Fruit fly (Drosophila melanogaster) whole organism, wandering third instar larva: ENCODE results near the gene Pi3K68D.

Experiments
- GATAd ChIP-seq: sonication (Bioruptor generic); optimal IDR thresholded peaks from 2 replicates; lab custom pipeline; 2016; ENCODE audit warnings: missing biosample characterization, missing genetic modification characterization
- Mio ChIP-seq: sonication (Bioruptor generic); optimal IDR thresholded peaks from 2 replicates; lab custom pipeline; 2016; ENCODE audit warnings: missing biosample characterization, missing genetic modification characterization
- rgr ChIP-seq: fragments of 200-800 bp; sonication (Bioruptor generic); optimal IDR thresholded peaks from 3 replicates; lab custom pipeline; 2016; ENCODE audit warnings: missing biosample characterization, mild to moderate bottlenecking, missing genetic modification characterization
- sv ChIP-seq: fragments of 200-800 bp; sonication (Bioruptor generic); optimal IDR thresholded peaks from 3 replicates; lab custom pipeline; 2016; ENCODE audit warnings: missing biosample characterization, missing genetic modification characterization
- usp ChIP-seq: fragments of >200 bp; optimal IDR thresholded peaks from 2 replicates; lab custom pipeline; 2017; ENCODE audit warnings: missing biosample characterization, missing genetic modification characterization

- no peak for TF ChIP-seq sv (GFP tag; lab: Kevin White, UChicago)
- no peak for TF ChIP-seq GATAd (GFP tag; lab: Kevin White, UChicago)
- no peak for TF ChIP-seq rgr (GFP tag; lab: Kevin White, UChicago)
- no peak for TF ChIP-seq usp (GFP tag; lab: Kevin White, UChicago)
- no peak for TF ChIP-seq Mio (GFP tag; lab: Kevin White, UChicago)
Observed at dm6 chr3L:11772608-11773017, 17.2 kb downstream of the Pi3K68D start.
